Fruit fly (Drosophila melanogaster) whole organism: ENCODE results near the gene 2mit.

Experiments
- CG8478 ChIP-seq: fragments of >200 bp; optimal IDR thresholded peaks from 2 replicates; lab custom pipeline; 2018; ENCODE audit warnings: inconsistent platforms
- EcR ChIP-seq, 2 experiments: fragments of >200 bp; optimal IDR thresholded peaks; 2 replicates each; lab custom pipeline; 2017; ENCODE audit warnings: missing biosample characterization in 2 of 2, missing genetic modification characterization in 2 of 2, missing genetic modification reagents in 2 of 2
- psq ChIP-seq: fragments of >200 bp; optimal IDR thresholded peaks from 2 replicates; lab custom pipeline; 2017

DNA sequence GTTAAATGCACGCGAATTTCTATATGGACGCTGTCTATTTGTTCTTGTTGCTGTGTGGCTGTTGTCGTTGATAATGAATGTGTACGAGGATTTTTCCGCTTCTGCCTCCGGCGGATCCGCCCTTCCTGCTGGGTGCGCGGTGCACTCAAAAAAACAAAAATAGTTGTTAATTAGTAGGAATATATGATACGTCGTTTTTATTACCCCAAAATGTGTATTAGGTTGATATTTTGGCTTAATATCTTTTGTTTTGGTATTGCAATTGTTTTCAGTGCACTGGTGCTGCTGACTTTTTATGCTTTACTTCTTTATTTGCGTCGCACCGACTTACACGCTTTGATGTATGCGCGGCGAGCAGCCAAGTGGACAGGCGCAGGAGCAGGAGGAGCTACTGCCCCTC lies 63.8 kb downstream of the 2mit start:
- TF ChIP-seq EcR (GFP tag; optimal IDR thresholded peaks at IDR 0.05; lab: Kevin White, UChicago) (no peak), CG8478 (lab: Kevin White, UChicago) (no peak), psq (no peak)
